Fruit fly (Drosophila melanogaster) whole organism, wandering third instar larva: ENCODE results near the gene lute.

ENCODE experiments used
- Dfd ChIP-seq: fragments of >200 bp; optimal IDR thresholded peaks from 2 replicates; lab custom pipeline; 2017; ENCODE audit warnings: missing biosample characterization, missing genetic modification characterization
- Dif ChIP-seq: fragments of 200-275, 200-300 bp; sonication (Bioruptor generic); optimal IDR thresholded peaks from 2 replicates; lab custom pipeline; 2018; ENCODE audit warnings: missing biosample characterization, missing genetic modification characterization; ENCODE audit not compliant: partially characterized antibody
- GATAd ChIP-seq: sonication (Bioruptor generic); optimal IDR thresholded peaks from 2 replicates; lab custom pipeline; 2016; ENCODE audit warnings: missing biosample characterization, missing genetic modification characterization
- HLH106 ChIP-seq: fragments of 200-800 bp; optimal IDR thresholded peaks from 3 replicates; lab custom pipeline; 2019; ENCODE audit warnings: missing biosample characterization, mild to moderate bottlenecking, missing genetic modification characterization, moderate library complexity
- Jra ChIP-seq: sonication (Bioruptor generic); optimal IDR thresholded peaks from 2 replicates; lab custom pipeline; 2016; ENCODE audit warnings: missing biosample characterization, missing genetic modification characterization
- Mio ChIP-seq: sonication (Bioruptor generic); optimal IDR thresholded peaks from 2 replicates; lab custom pipeline; 2016; ENCODE audit warnings: missing biosample characterization, missing genetic modification characterization
- N ChIP-seq: fragments of >200 bp; optimal IDR thresholded peaks from 2 replicates; lab custom pipeline; 2018; ENCODE audit warnings: missing biosample characterization, missing external identifiers, missing genetic modification characterization
- foxo ChIP-seq, 2 experiments: fragments of 200-800 bp; sonication (Bioruptor generic); optimal IDR thresholded peaks; 2 replicates in 1 of 2; 3 replicates in 1 of 2; lab custom pipeline; 2016 to 2017; ENCODE audit warnings: missing biosample characterization in 2 of 2, missing genetic modification characterization in 2 of 2
- sv ChIP-seq: fragments of 200-800 bp; sonication (Bioruptor generic); optimal IDR thresholded peaks from 3 replicates; lab custom pipeline; 2016; ENCODE audit warnings: missing biosample characterization, missing genetic modification characterization

DNA sequence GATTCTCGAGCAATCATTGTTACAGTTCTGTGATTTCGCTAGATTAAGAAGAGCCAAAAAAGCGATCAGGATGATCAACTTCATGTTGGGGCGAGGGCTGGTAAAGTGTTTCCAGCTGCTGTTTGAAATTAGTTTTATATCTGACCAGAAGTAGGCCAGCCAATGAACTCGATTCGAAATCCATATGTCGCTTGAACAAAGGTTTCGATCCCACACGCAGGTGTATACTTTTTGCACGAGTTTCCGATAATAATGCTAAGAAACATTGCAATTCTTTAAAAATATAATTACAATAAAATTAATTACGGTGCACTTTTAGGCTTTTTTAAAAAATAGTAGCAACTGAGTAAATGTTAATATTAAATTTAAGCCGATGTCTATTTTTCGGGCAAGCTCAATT lies 23.9 kb downstream of the lute start, which contains the start of gene CG34280:
- TF ChIP-seq sv (GFP tag; lab: Kevin White, UChicago), result no peak
- no peak for TF ChIP-seq N
- no peak for TF ChIP-seq foxo (GFP tag; optimal IDR thresholded peaks at IDR 0.05; lab: Kevin White, UChicago)
- TF ChIP-seq Dif (GFP tag; lab: Kevin White, UChicago), result no peak
- no peak for TF ChIP-seq GATAd (GFP tag; lab: Kevin White, UChicago)
- no peak for TF ChIP-seq Mio (GFP tag; lab: Kevin White, UChicago)
- TF ChIP-seq Dfd (GFP tag; lab: Kevin White, UChicago), result no peak
- no peak for TF ChIP-seq Jra (GFP tag; lab: Kevin White, UChicago)
- TF ChIP-seq HLH106, result no peak
